Fruit fly (Drosophila melanogaster) whole organism, embryonic: ENCODE measurements around the gene I-2.

ENCODE experiments used
- BEAF-32 ChIP-seq: fragments of 200-800 bp; sonication (Bioruptor generic); optimal IDR thresholded peaks from 3 replicates; lab custom pipeline; 2017; ENCODE audit warnings: missing biosample characterization, missing genetic modification characterization, mild to moderate bottlenecking, moderate library complexity, missing genetic modification reagents
- Bgb ChIP-seq: fragments of 200-800 bp; sonication (Bioruptor generic); IDR thresholded peaks from 2 replicates; pipeline ENCODE4 v1.3.6; 2022; ENCODE audit warnings: missing biosample characterization, missing genetic modification characterization; ENCODE audit not compliant: partially characterized antibody
- CG11398 ChIP-seq: fragments of 200-800 bp; sonication (Bioruptor generic); optimal IDR thresholded peaks from 2 replicates; lab custom pipeline; 2016; ENCODE audit warnings: missing biosample characterization, missing genetic modification characterization
- CG14050 ChIP-seq: fragments of 200-800 bp; sonication (Bioruptor generic); IDR thresholded peaks from 3 replicates; pipeline ENCODE4 v1.3.6; 2022; ENCODE audit warnings: missing biosample characterization, missing genetic modification characterization
- CG14441 ChIP-seq: fragments of 200-800 bp; sonication (Bioruptor generic); IDR thresholded peaks from 2 replicates; pipeline ENCODE4 v1.3.6; 2022; ENCODE audit warnings: missing biosample characterization, missing genetic modification characterization
- CG14710 ChIP-seq: fragments of 200-800 bp; sonication (Bioruptor generic); optimal IDR thresholded peaks from 3 replicates; lab custom pipeline; 2019; ENCODE audit warnings: missing biosample characterization, mild to moderate bottlenecking, missing genetic modification characterization, moderate library complexity
- CG1602 ChIP-seq: fragments of 200-800 bp; sonication (Bioruptor generic); optimal IDR thresholded peaks from 3 replicates; lab custom pipeline; 2016; ENCODE audit warnings: missing biosample characterization, missing genetic modification characterization
- CG1647 ChIP-seq: fragments of 200-800 bp; sonication (Bioruptor generic); optimal IDR thresholded peaks from 3 replicates; lab custom pipeline; 2016; ENCODE audit warnings: missing biosample characterization, missing genetic modification characterization
- CG17361 ChIP-seq: fragments of 200-800 bp; sonication (Bioruptor generic); IDR thresholded peaks from 3 replicates; pipeline ENCODE4 v1.3.6; 2022; ENCODE audit warnings: missing biosample characterization, missing genetic modification characterization
- CG18619 ChIP-seq: fragments of 200-800 bp; sonication (Bioruptor generic); optimal IDR thresholded peaks from 3 replicates; lab custom pipeline; 2017; ENCODE audit warnings: missing biosample characterization, mild to moderate bottlenecking, missing genetic modification characterization
- CG2116 ChIP-seq: fragments of 200-800 bp; sonication (Bioruptor generic); optimal IDR thresholded peaks from 3 replicates; lab custom pipeline; 2018; ENCODE audit warnings: missing biosample characterization, mild to moderate bottlenecking, missing genetic modification characterization
- CG31441 ChIP-seq: fragments of 200-800 bp; sonication (Bioruptor generic); IDR thresholded peaks from 2 replicates; pipeline ENCODE4 v1.3.6; 2022; ENCODE audit warnings: missing biosample characterization, missing genetic modification characterization
- CG3407 ChIP-seq: fragments of 200-800 bp; sonication (Bioruptor generic); optimal IDR thresholded peaks from 2 replicates; lab custom pipeline; 2018; ENCODE audit warnings: missing biosample characterization, mild to moderate bottlenecking, missing genetic modification characterization
- CG3726 ChIP-seq: fragments of 200-800 bp; sonication (Bioruptor generic); IDR thresholded peaks from 3 replicates; pipeline ENCODE4, ENCODE4 v1.3.6; 2022; ENCODE audit warnings: missing biosample characterization, missing genetic modification characterization
- CG5180 ChIP-seq: fragments of 200-800 bp; sonication (Bioruptor generic); optimal IDR thresholded peaks from 3 replicates; lab custom pipeline; 2017; ENCODE audit warnings: missing biosample characterization, missing genetic modification characterization, mild to moderate bottlenecking, moderate library complexity, missing genetic modification reagents
- CG7556 ChIP-seq: fragments of 200-800 bp; sonication (Bioruptor generic); optimal IDR thresholded peaks from 2 replicates; lab custom pipeline; 2017; ENCODE audit warnings: missing biosample characterization, mild to moderate bottlenecking, missing genetic modification characterization
- CG7786 ChIP-seq: fragments of 200-800 bp; sonication (Bioruptor generic); optimal IDR thresholded peaks from 2 replicates; lab custom pipeline; 2016; ENCODE audit warnings: missing biosample characterization, missing genetic modification characterization
- CG8290 ChIP-seq, 3 experiments: fragments of 200-800 bp; sonication (Bioruptor generic); optimal IDR thresholded peaks; 2 replicates each; lab custom pipeline; 2016 to 2019; ENCODE audit warnings: missing biosample characterization in 3 of 3, missing genetic modification characterization in 3 of 3, mild to moderate bottlenecking in 2 of 3, moderate library complexity in 1 of 3
- CG8944 ChIP-seq: fragments of 200-800 bp; sonication (Bioruptor generic); optimal IDR thresholded peaks from 3 replicates; lab custom pipeline; 2016; ENCODE audit warnings: missing biosample characterization, missing genetic modification characterization
- CkIIα-i1 ChIP-seq: fragments of 200-800 bp; sonication (Bioruptor generic); IDR thresholded peaks from 2 replicates; pipeline ENCODE4 v1.3.6; 2022; ENCODE audit warnings: missing biosample characterization, missing genetic modification characterization
- CoRest ChIP-seq: fragments of 200-800 bp; sonication (Bioruptor generic); optimal IDR thresholded peaks from 3 replicates; lab custom pipeline; 2018; ENCODE audit warnings: missing biosample characterization, mild to moderate bottlenecking, missing genetic modification characterization, moderate library complexity
- Dll ChIP-seq: fragments of 200-800 bp; sonication (Bioruptor generic); IDR thresholded peaks from 4 replicates; pipeline ENCODE4 v1.3.6; 2022; ENCODE audit warnings: missing biosample characterization, missing genetic modification characterization; ENCODE audit not compliant: partially characterized antibody
- Dp ChIP-seq: fragments of 200-800 bp; sonication (Bioruptor generic); optimal IDR thresholded peaks from 2 replicates; lab custom pipeline; 2018; ENCODE audit warnings: missing biosample characterization, mild to moderate bottlenecking, missing genetic modification characterization, moderate library complexity
- HLH54F ChIP-seq: fragments of 200-800 bp; sonication (Bioruptor generic); optimal IDR thresholded peaks from 3 replicates; lab custom pipeline; 2016; ENCODE audit warnings: missing biosample characterization, missing genetic modification characterization
- MTF-1 ChIP-seq: fragments of 200-800 bp; sonication (Bioruptor generic); optimal IDR thresholded peaks from 2 replicates; lab custom pipeline; 2018; ENCODE audit warnings: missing biosample characterization, mild to moderate bottlenecking, missing genetic modification characterization, borderline replicate concordance
- Max ChIP-seq: fragments of 200-800 bp; sonication (Bioruptor generic); optimal IDR thresholded peaks from 2 replicates; lab custom pipeline; 2016; ENCODE audit warnings: missing biosample characterization, mild to moderate bottlenecking, missing genetic modification characterization
- Neu2 ChIP-seq: fragments of 200-800 bp; sonication (Bioruptor generic); optimal IDR thresholded peaks from 3 replicates; lab custom pipeline; 2016; ENCODE audit warnings: missing biosample characterization, missing genetic modification characterization, borderline replicate concordance
- Sry-β ChIP-seq: fragments of 200-800 bp; sonication (Bioruptor generic); optimal IDR thresholded peaks from 2 replicates; lab custom pipeline; 2018; ENCODE audit warnings: missing biosample characterization, mild to moderate bottlenecking, missing genetic modification characterization, moderate library complexity
- TFAM ChIP-seq: fragments of 200-800 bp; sonication (Bioruptor generic); optimal IDR thresholded peaks from 2 replicates; lab custom pipeline; 2017; ENCODE audit warnings: missing biosample characterization, missing genetic modification characterization, inconsistent platforms
- Vsx1 ChIP-seq: fragments of 200-800 bp; sonication (Bioruptor generic); optimal IDR thresholded peaks from 2 replicates; lab custom pipeline; 2017; ENCODE audit warnings: missing biosample characterization, mild to moderate bottlenecking, missing genetic modification characterization, missing genetic modification reagents
- ato ChIP-seq: fragments of 200-800 bp; sonication (Bioruptor generic); IDR thresholded peaks from 2 replicates; pipeline ENCODE4 v1.3.6; 2022; ENCODE audit warnings: missing biosample characterization, missing genetic modification characterization; ENCODE audit not compliant: partially characterized antibody
- br ChIP-seq: fragments of >200 bp; optimal IDR thresholded peaks from 2 replicates; lab custom pipeline; 2017
- fru ChIP-seq: fragments of >200 bp; optimal IDR thresholded peaks from 2 replicates; lab custom pipeline; 2017
- ftz-f1 ChIP-seq: fragments of 200-800 bp; sonication (Bioruptor generic); optimal IDR thresholded peaks from 2 replicates; lab custom pipeline; 2016; ENCODE audit warnings: missing biosample characterization, missing genetic modification characterization
- gcm ChIP-seq: fragments of 200-800 bp; sonication (Bioruptor generic); optimal IDR thresholded peaks from 2 replicates; lab custom pipeline; 2019; ENCODE audit warnings: missing biosample characterization, mild to moderate bottlenecking, missing genetic modification characterization, moderate library complexity
- gem ChIP-seq: fragments of 200-800 bp; sonication (Bioruptor generic); optimal IDR thresholded peaks from 2 replicates; lab custom pipeline; 2019; ENCODE audit warnings: missing biosample characterization, mild to moderate bottlenecking, missing genetic modification characterization, moderate library complexity
- gsb-n ChIP-seq: fragments of 200-800 bp; sonication (Bioruptor generic); optimal IDR thresholded peaks from 3 replicates; lab custom pipeline; 2018; ENCODE audit warnings: missing biosample characterization, mild to moderate bottlenecking, missing genetic modification characterization
- ind ChIP-seq: fragments of 200-800 bp; sonication (Bioruptor generic); optimal IDR thresholded peaks from 3 replicates; lab custom pipeline; 2016; ENCODE audit warnings: missing biosample characterization, missing genetic modification characterization
- inv ChIP-seq: fragments of 200-800 bp; sonication (Bioruptor generic); IDR thresholded peaks from 2 replicates; pipeline ENCODE4 v1.3.6; 2022; ENCODE audit warnings: missing biosample characterization, missing genetic modification characterization; ENCODE audit not compliant: partially characterized antibody
- nom ChIP-seq: fragments of 200-800 bp; sonication (Bioruptor generic); optimal IDR thresholded peaks from 2 replicates; lab custom pipeline; 2017; ENCODE audit warnings: missing biosample characterization, missing genetic modification characterization, mild to moderate bottlenecking, moderate library complexity, missing genetic modification reagents
- pfk ChIP-seq: fragments of 200-800 bp; sonication (Bioruptor generic); optimal IDR thresholded peaks from 2 replicates; lab custom pipeline; 2018; ENCODE audit warnings: missing biosample characterization, mild to moderate bottlenecking, missing genetic modification characterization, moderate library complexity
- phol ChIP-seq: fragments of 200-800 bp; sonication (Bioruptor generic); optimal IDR thresholded peaks from 3 replicates; lab custom pipeline; 2018; ENCODE audit warnings: missing biosample characterization, mild to moderate bottlenecking, missing genetic modification characterization, moderate library complexity
- prd ChIP-seq, 3 experiments: fragments of >200 bp in 2 of 3; fragments of 200-800 bp in 1 of 3; sonication (Bioruptor generic) in 1 of 3; optimal IDR thresholded peaks in 2 of 3; IDR thresholded peaks in 1 of 3; 2 replicates in 2 of 3; 3 replicates in 1 of 3; pipeline versions ENCODE4 v1.3.6 to Lab custom; 2017 to 2022; ENCODE audit warnings: missing biosample characterization in 1 of 3, missing genetic modification characterization in 1 of 3
- row ChIP-seq: fragments of 200-800 bp; sonication (Bioruptor generic); IDR thresholded peaks from 3 replicates; pipeline ENCODE4 v1.3.6; 2022; ENCODE audit warnings: missing biosample characterization, missing genetic modification characterization
- sd ChIP-seq: fragments of 200-800 bp; sonication (Bioruptor generic); optimal IDR thresholded peaks from 3 replicates; lab custom pipeline; 2018; ENCODE audit warnings: missing biosample characterization, mild to moderate bottlenecking, missing genetic modification characterization, moderate library complexity
- sqz ChIP-seq: fragments of 200-800 bp; sonication (Bioruptor generic); optimal IDR thresholded peaks from 3 replicates; lab custom pipeline; 2018; ENCODE audit warnings: missing biosample characterization, mild to moderate bottlenecking, missing genetic modification characterization
- stc ChIP-seq: fragments of 200-800 bp; sonication (Bioruptor generic); IDR thresholded peaks from 2 replicates; pipeline ENCODE4 v1.3.6; 2022; ENCODE audit warnings: missing biosample characterization, missing genetic modification characterization
- tna ChIP-seq: fragments of 200-800 bp; sonication (Bioruptor generic); IDR thresholded peaks from 2 replicates; pipeline ENCODE4 v1.3.6; 2022; ENCODE audit warnings: missing biosample characterization, missing genetic modification characterization; ENCODE audit not compliant: partially characterized antibody
- wor ChIP-seq: fragments of 200-800 bp; sonication (Bioruptor generic); IDR thresholded peaks from 2 replicates; pipeline ENCODE4 v1.3.6; 2022; ENCODE audit warnings: missing biosample characterization, missing genetic modification characterization

Gene I-2

dm6 chr3L:9836524-9837047 is at the start of gene I-2 (continued):
- TF ChIP-seq pfk (GFP tag; lab: Kevin White, UChicago) = no peak
- TF ChIP-seq HLH54F (GFP tag; lab: Kevin White, UChicago) = no peak
- no peak for TF ChIP-seq fru (lab: Kevin White, UChicago)
- TF ChIP-seq CG18619 = no peak
- TF ChIP-seq CG14050 (GFP tag; lab: Robert Waterston, UW) = no peak
- TF ChIP-seq CG14441 = no peak
- TF ChIP-seq CkIIα-i1 (GFP tag; lab: Robert Waterston, UW) = no peak
- TF ChIP-seq CG3407 = no peak
- TF ChIP-seq CoRest = peak; percentile 34
- peak; percentile 91 for TF ChIP-seq row (GFP tag; lab: Robert Waterston, UW)
- TF ChIP-seq sqz (GFP tag; lab: Kevin White, UChicago) = no peak
- TF ChIP-seq MTF-1 (GFP tag; lab: Kevin White, UChicago) = no peak
- no peak for TF ChIP-seq br (lab: Kevin White, UChicago)
- no peak for TF ChIP-seq CG17361 (GFP tag; lab: Robert Waterston, UW)
- TF ChIP-seq gcm (GFP tag; lab: Kevin White, UChicago) = no peak
- TF ChIP-seq phol (tag; lab: Kevin White, UChicago) = peak; percentile 31
- TF ChIP-seq Dp (GFP tag; lab: Kevin White, UChicago) = peak; percentile 28
- TF ChIP-seq CG3726 (GFP tag; lab: Robert Waterston, UW) = no peak
- TF ChIP-seq tna (GFP tag; lab: Robert Waterston, UW) = peak; percentile 60
- TF ChIP-seq sd (tag; lab: Kevin White, UChicago) = peak; percentile 55
- no peak for TF ChIP-seq CG7556 (GFP tag; lab: Kevin White, UChicago)
- no peak for TF ChIP-seq TFAM (GFP tag; lab: Kevin White, UChicago)
- peak; percentile 73 for TF ChIP-seq ato (GFP tag; lab: Robert Waterston, UW)
- no peak for TF ChIP-seq CG31441
- TF ChIP-seq Bgb (GFP tag; lab: Robert Waterston, UW) = peak; percentile 91
- peak; percentile 69 for TF ChIP-seq CG2116
- no peak for TF ChIP-seq CG8944
- TF ChIP-seq BEAF-32 (GFP tag; lab: Kevin White, UChicago) = peak; percentile 84
- TF ChIP-seq Max (GFP tag; lab: Kevin White, UChicago) = no peak
- no peak for TF ChIP-seq Neu2 (GFP tag; lab: Kevin White, UChicago)
- TF ChIP-seq gsb-n (tag; lab: Kevin White, UChicago) = no peak
- no peak for TF ChIP-seq CG7786 (GFP tag; lab: Kevin White, UChicago)
- no peak for TF ChIP-seq nom (GFP tag; lab: Kevin White, UChicago)
- TF ChIP-seq CG1647 (GFP tag; lab: Kevin White, UChicago) = no peak
- TF ChIP-seq stc (GFP tag; lab: Robert Waterston, UW) = no peak
- TF ChIP-seq gem = no peak
- no peak for TF ChIP-seq Vsx1 (GFP tag; lab: Kevin White, UChicago)
- peak; percentile 45 for TF ChIP-seq ftz-f1 (GFP tag; lab: Kevin White, UChicago)
- TF ChIP-seq CG5180 (GFP tag; lab: Kevin White, UChicago) = no peak
- TF ChIP-seq inv (GFP tag; lab: Robert Waterston, UW) = peak; percentile 63
- TF ChIP-seq CG11398 = no peak
- no peak for TF ChIP-seq wor
- no peak for TF ChIP-seq prd (optimal IDR thresholded peaks at IDR 0.05; lab: Kevin White, UChicago)
- no peak for TF ChIP-seq prd (GFP tag; IDR thresholded peaks at IDR 0.05; lab: Robert Waterston, UW)
- no peak for TF ChIP-seq CG1602
- no peak for TF ChIP-seq CG8290 (GFP tag; optimal IDR thresholded peaks at IDR 0.05; lab: Kevin White, UChicago)
- TF ChIP-seq CG8290 (tag; optimal IDR thresholded peaks at IDR 0.05; lab: Kevin White, UChicago) = no peak
- peak; percentile 1 for TF ChIP-seq Sry-β
- TF ChIP-seq CG14710 (tag; lab: Kevin White, UChicago) = peak; percentile 59
- peak; percentile 87 for TF ChIP-seq Dll (GFP tag; lab: Robert Waterston, UW)
- no peak for TF ChIP-seq ind (GFP tag; lab: Kevin White, UChicago)
